Worm (Caenorhabditis elegans) whole organism, late embryonic: ENCODE data around the gene odr-2.

Experiments used
- ama-1 ChIP-seq: fragments of 150-350 bp; optimal IDR thresholded peaks from 2 replicates; lab custom pipeline; 2014
- ceh-19 ChIP-seq: fragments of 200-800 bp; sonication (Bioruptor generic); optimal IDR thresholded peaks from 2 replicates; lab custom pipeline; 2018; ENCODE audit warnings: mild to moderate bottlenecking, missing genetic modification characterization, missing compliant biosample characterization
- ceh-22 ChIP-seq: sonication (generic microtip); optimal IDR thresholded peaks from 2 replicates; lab custom pipeline; 2017; ENCODE audit warnings: missing biosample characterization, missing genetic modification characterization
- dmd-4 ChIP-seq: sonication (generic microtip); optimal IDR thresholded peaks from 2 replicates; lab custom pipeline; 2016; ENCODE audit warnings: borderline replicate concordance, missing genetic modification characterization, missing compliant biosample characterization
- dve-1 ChIP-seq: sonication (generic microtip); optimal IDR thresholded peaks from 2 replicates; lab custom pipeline; 2017; ENCODE audit warnings: antibody characterized with exemption, mild to moderate bottlenecking, missing genetic modification characterization, missing compliant biosample characterization
- fkh-10 ChIP-seq: fragments of 150-350 bp; optimal IDR thresholded peaks from 2 replicates; lab custom pipeline; 2014; ENCODE audit warnings: missing biosample characterization, missing genetic modification reagents, missing genetic modification characterization
- nfya-1 ChIP-seq: sonication (generic microtip); optimal IDR thresholded peaks from 2 replicates; lab custom pipeline; 2017; ENCODE audit warnings: missing genetic modification characterization, mild to moderate bottlenecking, missing compliant biosample characterization, antibody characterized with exemption, moderate library complexity
- ttx-3 ChIP-seq: sonication (generic microtip); optimal IDR thresholded peaks from 2 replicates; lab custom pipeline; 2016; ENCODE audit warnings: missing genetic modification reagents, missing genetic modification characterization, missing compliant biosample characterization
- unc-55 ChIP-seq: sonication (generic microtip); optimal IDR thresholded peaks from 2 replicates; lab custom pipeline; 2017; ENCODE audit warnings: missing biosample characterization, missing genetic modification reagents, missing genetic modification characterization

- no peak for TF ChIP-seq fkh-10 (GFP tag; lab: Kevin White, UChicago)
- TF ChIP-seq ceh-19 (GFP tag; lab: Kevin White, UChicago), result no peak
- no peak for TF ChIP-seq ttx-3
- no peak for TF ChIP-seq unc-55
- no peak for TF ChIP-seq ama-1 (lab: Kevin White, UChicago)
- no peak for TF ChIP-seq ceh-22 (tag; lab: Kevin White, UChicago)
- no peak for TF ChIP-seq nfya-1 (tag; lab: Kevin White, UChicago)
- no peak for TF ChIP-seq dve-1 (tag; lab: Kevin White, UChicago)
- TF ChIP-seq dmd-4, result no peak
Observed at ce11 chrV:7078765-7079164, 24.6 kb upstream of the odr-2 start.
